Fruit fly (Drosophila melanogaster): ENCODE data around the gene twin.

Gene twin

DNA sequence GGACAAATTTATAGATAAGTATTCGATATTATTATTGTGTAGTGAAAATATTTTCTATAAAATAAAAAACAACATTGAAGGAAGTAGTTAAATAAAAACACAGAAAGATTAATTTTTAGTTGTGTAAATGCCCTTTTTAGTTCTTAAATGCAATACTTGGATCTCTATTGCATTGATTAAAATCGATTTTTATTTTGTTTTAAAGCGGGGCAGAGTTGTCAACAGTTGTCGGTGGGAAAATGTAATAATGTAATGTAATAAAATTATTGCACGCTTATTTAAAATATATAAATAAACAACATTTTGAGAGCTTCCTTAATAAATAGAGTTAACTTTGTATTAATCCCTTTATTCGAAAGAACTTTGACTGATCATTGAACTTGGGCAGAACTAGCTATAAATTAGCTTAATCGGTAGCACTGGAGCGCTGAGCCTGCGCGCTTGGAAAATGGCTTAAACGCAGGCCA is 58.2 kb downstream of the twin start, which contains the start of gene Apc2 (continued):
- TF ChIP-seq hb (GFP tag; IDR thresholded peaks at IDR 0.05; ENCODE audit: partially characterized antibody) (no peak), Hmr (GFP tag; optimal IDR thresholded peaks at IDR 0.05) (peak; percentile 48), ab (GFP tag; optimal IDR thresholded peaks at IDR 0.05) (no peak), pho (GFP tag; optimal IDR thresholded peaks at IDR 0.05) (peak; percentile 2), bab2 (GFP tag; optimal IDR thresholded peaks at IDR 0.05) (peak; percentile 49), Blimp-1 (GFP tag; optimal IDR thresholded peaks at IDR 0.05) (peak; percentile 60), mirr (GFP tag; optimal IDR thresholded peaks at IDR 0.05) (no peak), Gsc (GFP tag; IDR thresholded peaks at IDR 0.05) (no peak), sima (GFP tag; optimal IDR thresholded peaks at IDR 0.05) (no peak), gro (GFP tag; optimal IDR thresholded peaks at IDR 0.05) (no peak), Xbp1 (GFP tag; optimal IDR thresholded peaks at IDR 0.05) (peak; percentile 69), Oaz (GFP tag; IDR thresholded peaks at IDR 0.05) (no peak), CG2875 (GFP tag; optimal IDR thresholded peaks at IDR 0.05) (no peak), amos (GFP tag; IDR thresholded peaks at IDR 0.05; ENCODE audit: partially characterized antibody) (peak; percentile 52), knrl (GFP tag; IDR thresholded peaks at IDR 0.05; ENCODE audit: partially characterized antibody) (peak; percentile 46; the same call in 1 of the 3 replicates), CG15011 (GFP tag; optimal IDR thresholded peaks at IDR 0.05) (peak; percentile 14), Max (GFP tag; optimal IDR thresholded peaks at IDR 0.05) (peak; percentile 35), sug (tag; optimal IDR thresholded peaks at IDR 0.05) (peak; percentile 62), scrt (GFP tag; optimal IDR thresholded peaks at IDR 0.05) (peak; percentile 36), CG7963 (GFP tag; IDR thresholded peaks at IDR 0.05; ENCODE audit: partially characterized antibody) (no peak), z (GFP tag; IDR thresholded peaks at IDR 0.05) (no peak), CG6683 (GFP tag; optimal IDR thresholded peaks at IDR 0.05) (no peak), CG7556 (GFP tag; optimal IDR thresholded peaks at IDR 0.05) (peak; percentile 60), klu (GFP tag; IDR thresholded peaks at IDR 0.05) (peak; percentile 54), CG15269 (tag; optimal IDR thresholded peaks at IDR 0.05) (peak; percentile 67), Dll (GFP tag; IDR thresholded peaks at IDR 0.05; ENCODE audit: partially characterized antibody) (peak; percentile 78), phol (tag; optimal IDR thresholded peaks at IDR 0.05) (peak; percentile 82), CG8478 (optimal IDR thresholded peaks at IDR 0.05) (no peak), CG13624 (GFP tag; optimal IDR thresholded peaks at IDR 0.05) (no peak), CG2202 (tag; optimal IDR thresholded peaks at IDR 0.05) (no peak), CG31224 (GFP tag; IDR thresholded peaks at IDR 0.05) (peak; percentile 32; the same call in 1 of the 2 replicates), Taf1 (GFP tag; IDR thresholded peaks at IDR 0.05) (0 out of 2 replicates have a peak, but pooled peaks have one; percentile 43), CG12236 (GFP tag; optimal IDR thresholded peaks at IDR 0.05) (no peak), tgo (GFP tag; IDR thresholded peaks at IDR 0.05) (peak; percentile 56; the same call in 1 of the 3 replicates), CG12659 (GFP tag; optimal IDR thresholded peaks at IDR 0.05) (peak; percentile 64), nau (GFP tag; optimal IDR thresholded peaks at IDR 0.05) (no peak), Hr3 (GFP tag; optimal IDR thresholded peaks at IDR 0.05) (peak; percentile 60), Fer1 (GFP tag; optimal IDR thresholded peaks at IDR 0.05) (peak; percentile 30), croc (GFP tag; conservative IDR thresholded peaks at IDR 0.05) (no peak), TFAM (GFP tag; optimal IDR thresholded peaks at IDR 0.05) (no peak), cas (GFP tag; IDR thresholded peaks at IDR 0.05) (no peak), CG3065 (GFP tag; optimal IDR thresholded peaks at IDR 0.05) (no peak), prd (optimal IDR thresholded peaks at IDR 0.05) (no peak), prd (GFP tag; IDR thresholded peaks at IDR 0.05) (peak; percentile 69), Bdp1 (GFP tag; optimal IDR thresholded peaks at IDR 0.05) (peak; percentile 14), MESR4 (GFP tag; optimal IDR thresholded peaks at IDR 0.05) (no peak), Lhr (GFP tag; optimal IDR thresholded peaks at IDR 0.05) (peak; percentile 43), CG4854 (GFP tag; optimal IDR thresholded peaks at IDR 0.05) (peak; percentile 25), CG13775 (GFP tag; optimal IDR thresholded peaks at IDR 0.05) (peak; percentile 65), Elba2 (GFP tag; optimal IDR thresholded peaks at IDR 0.05) (no peak), Fer2 (tag; optimal IDR thresholded peaks at IDR 0.05) (peak; percentile 42)
